Worm (Caenorhabditis elegans): ENCODE data around the gene F55G1.15.
A peak's percentile ranks its signal among the peaks of the same experiment; 100 is the strongest.

F55G1.15 gene

ce11 chrIV:7523744-7524143 is 22.5 kb upstream of the F55G1.15 start:
- TF ChIP-seq ceh-62 (tag; optimal IDR thresholded peaks at IDR 0.05) (no peak), unc-62 (GFP tag; optimal IDR thresholded peaks at IDR 0.05 in 1 of 2) (peak in 1 of 2 experiments; percentile 92), unc-62 (tag; optimal IDR thresholded peaks at IDR 0.05) (no peak), saeg-2 (GFP tag; IDR thresholded peaks at IDR 0.05) (no peak), php-3 (GFP tag; IDR thresholded peaks at IDR 0.05) (no peak)

DNA sequence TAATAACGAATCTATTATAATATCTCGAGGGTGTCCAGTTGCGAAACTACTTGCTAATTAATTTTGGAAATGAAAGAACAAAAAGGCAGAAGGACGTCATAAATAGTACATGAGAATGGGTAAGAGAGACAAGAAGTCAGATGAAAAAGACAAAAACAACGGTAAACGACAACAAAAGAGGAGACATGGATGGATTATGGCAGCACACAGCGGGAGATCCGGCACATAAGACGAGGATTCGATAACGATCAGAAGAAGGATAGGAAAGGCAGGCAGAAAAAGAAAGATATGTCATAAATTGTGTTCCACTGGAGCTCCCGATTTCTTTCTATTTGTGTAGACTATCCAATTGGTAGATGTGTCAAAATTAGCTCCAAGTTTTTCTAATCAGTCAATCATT is 20.4 kb upstream of the F55G1.15 start:
- TF ChIP-seq aha-1 (tag): peak; percentile 39
- TF ChIP-seq mep-1 (tag; optimal IDR thresholded peaks at IDR 0.05): no peak

ce11 chrIV:7520841-7521240 is 19.6 kb upstream of the F55G1.15 start:
- peak; percentile 34 for TF ChIP-seq hlh-30 (tag; optimal IDR thresholded peaks at IDR 0.05; ENCODE audit: insufficient read depth)
- no peak for TF ChIP-seq nhr-41 (GFP tag; IDR thresholded peaks at IDR 0.05)
- peak; percentile 20 for TF ChIP-seq dve-1 (tag; optimal IDR thresholded peaks at IDR 0.05; ENCODE audit: insufficient read depth)
- TF ChIP-seq nhr-28 (tag; optimal IDR thresholded peaks at IDR 0.05): peak; percentile 22
- peak in 1 of 2 experiments; percentile 25 for TF ChIP-seq unc-62 (GFP tag; optimal IDR thresholded peaks at IDR 0.05 in 1 of 2)
- TF ChIP-seq unc-62 (tag; optimal IDR thresholded peaks at IDR 0.05): no peak
- TF ChIP-seq php-3 (GFP tag; IDR thresholded peaks at IDR 0.05): peak; percentile 39; the same call in 1 of the 2 replicates
- peak; percentile 49 for TF ChIP-seq hlh-11 (tag; optimal IDR thresholded peaks at IDR 0.05)
- TF ChIP-seq mep-1 (tag; optimal IDR thresholded peaks at IDR 0.05): peak; percentile 34
- no peak for TF ChIP-seq aly-2 (tag; optimal IDR thresholded peaks at IDR 0.05)
- peak; percentile 7 for TF ChIP-seq pqm-1 (tag; optimal IDR thresholded peaks at IDR 0.05)
- no peak for TF ChIP-seq nhr-42 (GFP tag; IDR thresholded peaks at IDR 0.05)
- TF ChIP-seq aha-1 (tag): peak; percentile 17
- peak; percentile 36; the same call in 1 of the 2 replicates for TF ChIP-seq dmd-6 (GFP tag; IDR thresholded peaks at IDR 0.05)
- TF ChIP-seq ces-1 (GFP tag; optimal IDR thresholded peaks at IDR 0.05): no peak
- no peak for TF ChIP-seq pha-4 (GFP tag; IDR thresholded peaks at IDR 0.05)
- no peak for TF ChIP-seq pha-4 (tag; optimal IDR thresholded peaks at IDR 0.05)
- TF ChIP-seq daf-16 (GFP tag; optimal IDR thresholded peaks at IDR 0.05): no peak
- TF ChIP-seq daf-16 (tag; optimal IDR thresholded peaks at IDR 0.05): peak; percentile 40
- TF ChIP-seq nhr-48 (tag; optimal IDR thresholded peaks at IDR 0.05): no peak

ce11 chrIV:7520258-7520657 is 19.0 kb upstream of the F55G1.15 start:
- TF ChIP-seq nhr-28 (tag; optimal IDR thresholded peaks at IDR 0.05) (peak; percentile 10), pqm-1 (tag; optimal IDR thresholded peaks at IDR 0.05) (peak; percentile 44), attf-4 (tag; optimal IDR thresholded peaks at IDR 0.05) (no peak), dve-1 (tag; optimal IDR thresholded peaks at IDR 0.05; ENCODE audit: insufficient read depth) (peak; percentile 71), daf-16 (GFP tag; optimal IDR thresholded peaks at IDR 0.05) (no peak), daf-16 (tag; optimal IDR thresholded peaks at IDR 0.05) (peak; percentile 93), F37D6.2 (tag; optimal IDR thresholded peaks at IDR 0.05) (no peak), R02D3.7 (tag; optimal IDR thresholded peaks at IDR 0.05) (no peak), nhr-237 (tag; optimal IDR thresholded peaks at IDR 0.05) (no peak), mdl-1 (tag; optimal IDR thresholded peaks at IDR 0.05) (no peak), zfp-3 (GFP tag; conservative IDR thresholded peaks at IDR 0.05) (no peak), aly-2 (tag; optimal IDR thresholded peaks at IDR 0.05) (no peak)

- TF ChIP-seq zip-2 (tag; optimal IDR thresholded peaks at IDR 0.05) (no peak), daf-19 (GFP tag; conservative IDR thresholded peaks at IDR 0.05) (no peak), ama-1 (optimal IDR thresholded peaks at IDR 0.05) (no peak), aha-1 (tag) (peak; percentile 66), lin-13 (GFP tag; optimal IDR thresholded peaks at IDR 0.05) (no peak), zfp-3 (GFP tag; conservative IDR thresholded peaks at IDR 0.05) (no peak), R02D3.7 (tag; optimal IDR thresholded peaks at IDR 0.05) (no peak), unc-62 (GFP tag; optimal IDR thresholded peaks at IDR 0.05 in 1 of 2) (peak in 1 of 2 experiments; percentile 7), unc-62 (tag; optimal IDR thresholded peaks at IDR 0.05) (no peak), vab-7 (GFP tag; IDR thresholded peaks at IDR 0.05) (no peak), rbr-2 (tag; optimal IDR thresholded peaks at IDR 0.05) (no peak), ceh-20 (GFP tag; IDR thresholded peaks at IDR 0.05) (no peak), nhr-41 (GFP tag; IDR thresholded peaks at IDR 0.05) (no peak), nhr-11 (tag; optimal IDR thresholded peaks at IDR 0.05) (no peak), dpl-1 (GFP tag; optimal IDR thresholded peaks at IDR 0.05) (no peak), spr-1 (tag; optimal IDR thresholded peaks at IDR 0.05) (no peak)
Measured at ce11 chrIV:7516167-7516566, 14.9 kb upstream of the F55G1.15 start, which contains the start of the genes R05G6.9 and R05G6.3. R05G6.9 (minus strand) TSS chrIV:7516267. R05G6.3 (plus strand) TSS chrIV:7516552.
